Worm (Caenorhabditis elegans): ENCODE data around the gene wht-8.

DNA sequence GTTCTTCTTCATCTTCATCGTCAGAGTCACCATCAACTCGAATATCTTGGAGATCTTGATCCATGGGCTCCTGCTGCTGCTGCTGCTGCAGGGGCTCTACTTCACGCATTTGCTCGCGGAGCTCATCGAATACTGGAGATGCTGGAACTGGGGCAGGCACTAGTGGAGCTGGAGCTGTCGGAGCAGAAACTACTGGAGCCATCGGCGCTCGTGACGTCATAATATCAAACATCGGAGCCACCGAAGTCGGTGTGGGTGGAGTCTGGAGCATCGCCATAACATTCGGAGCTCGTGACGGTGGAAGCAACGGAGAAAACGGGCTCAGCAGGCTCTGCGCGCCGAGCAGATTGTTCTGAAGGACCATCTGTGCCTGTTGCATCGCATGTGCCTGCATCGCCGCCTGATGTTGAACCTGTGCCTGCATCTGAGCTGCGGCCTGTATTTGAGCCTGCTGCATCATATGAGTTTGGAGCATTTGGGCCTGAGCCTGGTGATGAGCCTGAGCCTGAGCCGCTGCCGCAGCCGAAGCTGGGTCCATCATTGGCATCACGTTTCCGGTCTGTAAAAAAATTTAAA, 42.9 kb upstream of the wht-8 start:
- TF ChIP-seq him-1 (tag; optimal IDR thresholded peaks at IDR 0.05): no peak
- no peak for TF ChIP-seq W03F9.2 (tag; optimal IDR thresholded peaks at IDR 0.05)
- TF ChIP-seq dao-5 (tag; optimal IDR thresholded peaks at IDR 0.05): no peak

All from whole organism, L4/young adult.